Fruit fly (Drosophila melanogaster) whole organism, pupa: Measurements from ENCODE around the gene Tengl3.

Experiments used
- CG10348 ChIP-seq: fragments of 200-800 bp; sonication (Bioruptor generic); IDR thresholded peaks from 2 replicates; pipeline ENCODE4 v1.3.6; 2022; ENCODE audit warnings: missing biosample characterization, missing genetic modification characterization
- CG12605 ChIP-seq: fragments of 200-800 bp; sonication (Bioruptor generic); IDR thresholded peaks from 2 replicates; pipeline ENCODE4 v1.3.6; 2022; ENCODE audit warnings: missing biosample characterization, missing genetic modification characterization
- CG13204 ChIP-seq: fragments of 200-800 bp; sonication (Bioruptor generic); optimal IDR thresholded peaks from 2 replicates; lab custom pipeline; 2018; ENCODE audit warnings: missing biosample characterization, mild to moderate bottlenecking, missing genetic modification characterization, moderate library complexity
- CG14655 ChIP-seq: fragments of 200-800 bp; sonication (Bioruptor generic); optimal IDR thresholded peaks from 3 replicates; lab custom pipeline; 2017; ENCODE audit warnings: mild to moderate bottlenecking, missing biosample characterization, missing genetic modification reagents, missing genetic modification characterization
- CG15710 ChIP-seq: fragments of 200-800 bp; sonication (Bioruptor generic); optimal IDR thresholded peaks from 2 replicates; lab custom pipeline; 2018; ENCODE audit warnings: missing biosample characterization, mild to moderate bottlenecking, missing genetic modification characterization, moderate library complexity
- CG17806 ChIP-seq: fragments of 200-800 bp; sonication (Bioruptor generic); optimal IDR thresholded peaks from 2 replicates; lab custom pipeline; 2018; ENCODE audit warnings: missing biosample characterization, mild to moderate bottlenecking, missing genetic modification characterization, moderate library complexity
- CG32121 ChIP-seq: fragments of 200-800 bp; sonication (Bioruptor generic); IDR thresholded peaks from 2 replicates; pipeline ENCODE4 v1.3.6; 2022; ENCODE audit warnings: missing biosample characterization, missing genetic modification characterization
- CG34367 ChIP-seq: fragments of 200-800 bp; sonication (Bioruptor generic); optimal IDR thresholded peaks from 2 replicates; lab custom pipeline; 2018; ENCODE audit warnings: missing biosample characterization, mild to moderate bottlenecking, missing genetic modification characterization
- CG4496 ChIP-seq: fragments of 200-800 bp; sonication (Bioruptor generic); IDR thresholded peaks from 3 replicates; pipeline ENCODE4 v1.3.6; 2022; ENCODE audit warnings: missing biosample characterization, missing genetic modification characterization
- CG8159 ChIP-seq: fragments of 200-800 bp; sonication (Bioruptor generic); optimal IDR thresholded peaks from 3 replicates; lab custom pipeline; 2018; ENCODE audit warnings: missing biosample characterization, mild to moderate bottlenecking, missing genetic modification characterization, moderate library complexity
- CG8301 ChIP-seq: fragments of 200-800 bp; sonication (Bioruptor generic); optimal IDR thresholded peaks from 2 replicates; lab custom pipeline; 2018; ENCODE audit warnings: missing biosample characterization, mild to moderate bottlenecking, missing genetic modification characterization
- CG9948 ChIP-seq: fragments of 200-800 bp; sonication (Bioruptor generic); optimal IDR thresholded peaks from 2 replicates; lab custom pipeline; 2018; ENCODE audit warnings: missing biosample characterization, mild to moderate bottlenecking, missing genetic modification characterization, moderate library complexity
- D1 ChIP-seq: fragments of 200-800 bp; sonication (Bioruptor generic); optimal IDR thresholded peaks from 2 replicates; lab custom pipeline; 2018; ENCODE audit warnings: missing biosample characterization, mild to moderate bottlenecking, missing genetic modification characterization, moderate library complexity
- EcR ChIP-seq: fragments of 200-800 bp; sonication (Bioruptor generic); optimal IDR thresholded peaks from 3 replicates; lab custom pipeline; 2019; ENCODE audit warnings: missing biosample characterization, missing genetic modification characterization, mild to moderate bottlenecking, moderate library complexity, missing genetic modification reagents
- Ets98B ChIP-seq: fragments of 200-800 bp; sonication (Bioruptor generic); IDR thresholded peaks from 2 replicates; pipeline ENCODE4 v1.3.6; 2022; ENCODE audit warnings: missing biosample characterization, missing genetic modification characterization
- Pif1A ChIP-seq: fragments of 200-800 bp; sonication (Bioruptor generic); optimal IDR thresholded peaks from 3 replicates; lab custom pipeline; 2016; ENCODE audit warnings: missing biosample characterization, missing genetic modification characterization
- Pif1B ChIP-seq: fragments of 200-800 bp; sonication (Bioruptor generic); optimal IDR thresholded peaks from 3 replicates; lab custom pipeline; 2016; ENCODE audit warnings: missing biosample characterization, missing genetic modification characterization
- Snoo ChIP-seq: fragments of 200-800 bp; sonication (Bioruptor generic); optimal IDR thresholded peaks from 3 replicates; lab custom pipeline; 2017; ENCODE audit warnings: missing biosample characterization, mild to moderate bottlenecking, missing genetic modification characterization, inconsistent platforms
- fd96Ca ChIP-seq: fragments of 200-800 bp; sonication (Bioruptor generic); IDR thresholded peaks from 3 replicates; pipeline ENCODE4 v1.3.6; 2022; ENCODE audit warnings: missing biosample characterization, missing genetic modification characterization
- gl ChIP-seq: fragments of 200-800 bp; sonication (Bioruptor generic); optimal IDR thresholded peaks from 2 replicates; lab custom pipeline; 2018; ENCODE audit warnings: missing biosample characterization, mild to moderate bottlenecking, missing genetic modification characterization
- rn ChIP-seq: fragments of 200-800 bp; sonication (Bioruptor generic); IDR thresholded peaks from 2 replicates; pipeline ENCODE4 v1.3.6; 2022; ENCODE audit warnings: missing biosample characterization, missing genetic modification characterization

The Tengl3 gene

DNA sequence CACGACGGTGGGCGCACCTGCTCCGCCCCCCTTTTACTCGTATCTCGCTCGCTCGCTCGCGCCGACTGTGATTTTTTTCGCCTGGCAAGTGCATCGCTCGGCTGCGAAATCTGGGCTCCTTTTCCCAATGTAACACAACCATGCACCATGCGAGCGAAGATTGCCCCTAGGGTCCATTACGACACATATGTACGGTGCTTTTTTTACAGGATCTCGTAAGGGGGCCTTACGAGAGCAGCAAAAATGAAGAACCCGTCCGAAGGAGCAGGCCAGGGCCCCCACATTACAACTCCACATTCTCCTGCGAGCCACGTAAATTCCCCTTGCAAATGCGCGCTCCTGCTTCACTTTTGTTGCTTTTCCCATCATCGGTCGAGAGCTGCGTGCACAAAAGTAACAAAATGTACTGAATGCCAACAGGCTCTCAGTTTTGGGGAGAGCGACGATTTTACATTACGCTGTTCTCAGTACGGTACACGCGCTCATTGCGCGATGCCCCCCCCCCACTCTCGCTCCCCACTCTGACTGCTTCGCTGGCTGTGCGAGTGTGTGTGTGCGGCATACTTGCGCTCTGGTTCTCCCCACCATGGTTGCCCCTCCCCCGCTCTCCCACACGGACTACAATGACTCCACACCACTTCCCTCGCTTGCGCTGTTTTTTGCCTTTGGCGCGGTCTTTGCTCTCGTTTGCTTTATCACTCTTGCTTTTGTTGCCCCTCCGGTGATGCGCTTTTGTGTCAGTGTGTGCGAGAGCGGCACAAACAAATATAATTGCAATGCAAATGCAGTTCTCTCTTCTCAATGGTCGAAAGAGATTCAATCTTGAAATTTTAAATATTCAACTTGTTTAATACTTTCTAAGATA, 35.0 kb downstream of the Tengl3 start:
- TF ChIP-seq EcR (GFP tag; lab: Kevin White, UChicago), result peak; percentile 100
- peak; percentile 31 for TF ChIP-seq Snoo (tag; lab: Kevin White, UChicago)
- no peak for TF ChIP-seq CG9948 (tag; lab: Kevin White, UChicago)
- peak; percentile 29; the same call in 1 of the 2 replicates for TF ChIP-seq CG12605
- TF ChIP-seq CG13204 (GFP tag; lab: Kevin White, UChicago), result peak; percentile 96
- TF ChIP-seq CG17806 (tag; lab: Kevin White, UChicago), result no peak
- TF ChIP-seq Pif1A (GFP tag; lab: Kevin White, UChicago), result peak; percentile 30
- TF ChIP-seq CG8301 (tag; lab: Kevin White, UChicago), result peak; percentile 56
- TF ChIP-seq Ets98B (GFP tag; lab: Robert Waterston, UW), result peak; percentile 88
- TF ChIP-seq CG14655 (GFP tag; lab: Kevin White, UChicago), result peak; percentile 64
- TF ChIP-seq CG4496 (GFP tag; lab: Robert Waterston, UW), result peak; percentile 85
- no peak for TF ChIP-seq CG15710
- peak; percentile 81; the same call in 2 of the 3 replicates for TF ChIP-seq fd96Ca (GFP tag; lab: Robert Waterston, UW)
- TF ChIP-seq CG8159 (tag; lab: Kevin White, UChicago), result peak; percentile 50
- TF ChIP-seq gl (tag; lab: Kevin White, UChicago), result peak; percentile 32
- TF ChIP-seq Pif1B (GFP tag; lab: Kevin White, UChicago), result peak; percentile 49
- peak; percentile 86 for TF ChIP-seq CG32121
- TF ChIP-seq CG34367 (tag; lab: Kevin White, UChicago), result no peak
- 0 out of 2 replicates have a peak, but pooled peaks have one; percentile 6 for TF ChIP-seq CG10348
- peak; percentile 57; the same call in 1 of the 2 replicates for TF ChIP-seq rn (GFP tag; lab: Robert Waterston, UW)
- no peak for TF ChIP-seq D1 (tag; lab: Kevin White, UChicago)

DNA sequence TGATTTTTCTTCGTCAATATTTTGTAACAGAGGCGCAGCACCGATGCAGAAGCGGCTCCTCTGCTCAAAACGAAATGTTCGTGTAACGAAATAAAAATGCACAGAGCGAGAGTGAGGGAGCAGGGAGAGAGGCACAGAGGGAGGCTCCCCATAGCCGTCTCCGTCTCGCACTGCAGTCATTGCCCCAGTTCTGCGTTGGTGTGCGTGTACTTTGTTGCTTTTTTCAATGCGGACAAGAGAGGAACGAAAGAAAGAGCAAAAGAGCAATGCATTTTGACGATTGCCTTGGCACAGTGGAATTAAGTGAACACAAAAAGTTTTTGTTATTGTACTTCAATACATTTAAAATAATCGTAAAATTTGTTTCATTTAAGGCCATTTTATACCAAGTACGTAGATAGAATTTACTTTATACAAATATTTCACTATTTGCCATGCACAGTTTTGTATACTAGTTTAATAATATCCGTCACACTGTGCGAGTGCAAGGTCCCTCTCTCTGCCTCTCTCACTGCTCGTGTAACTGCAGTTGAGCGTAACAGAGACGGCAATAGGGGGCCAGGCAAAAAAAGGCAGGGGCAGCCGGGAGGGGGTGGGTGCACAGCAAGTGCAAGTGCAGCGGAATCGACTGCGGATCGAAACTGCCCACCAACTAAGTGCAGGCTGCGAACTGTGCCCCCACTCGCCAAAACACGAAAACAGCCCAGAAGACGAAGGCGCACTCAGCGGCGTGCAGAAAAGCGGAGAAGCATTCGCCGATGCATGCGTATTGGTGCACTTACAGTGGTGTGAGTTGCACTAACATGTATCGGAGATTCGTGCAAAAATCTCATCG, 35.8 kb downstream of the Tengl3 start:
- TF ChIP-seq fd96Ca (GFP tag; lab: Robert Waterston, UW), result peak; percentile 99
- TF ChIP-seq CG12605, result peak; percentile 100
- TF ChIP-seq CG17806 (tag; lab: Kevin White, UChicago), result peak; percentile 100
- TF ChIP-seq CG8301 (tag; lab: Kevin White, UChicago), result peak; percentile 100
- peak; percentile 100 for TF ChIP-seq CG32121
- TF ChIP-seq CG10348, result peak; percentile 97
- TF ChIP-seq CG4496 (GFP tag; lab: Robert Waterston, UW), result peak; percentile 100
- peak; percentile 100 for TF ChIP-seq CG34367 (tag; lab: Kevin White, UChicago)
- TF ChIP-seq gl (tag; lab: Kevin White, UChicago), result peak; percentile 99
- TF ChIP-seq Ets98B (GFP tag; lab: Robert Waterston, UW), result peak; percentile 100
- TF ChIP-seq Pif1B (GFP tag; lab: Kevin White, UChicago), result peak; percentile 100
- TF ChIP-seq CG15710, result peak; percentile 100
- TF ChIP-seq CG13204 (GFP tag; lab: Kevin White, UChicago), result peak; percentile 98
- peak; percentile 100 for TF ChIP-seq Snoo (tag; lab: Kevin White, UChicago)
- peak; percentile 100 for TF ChIP-seq CG8159 (tag; lab: Kevin White, UChicago)
- peak; percentile 99 for TF ChIP-seq rn (GFP tag; lab: Robert Waterston, UW)
- peak; percentile 100 for TF ChIP-seq CG9948 (tag; lab: Kevin White, UChicago)
- peak; percentile 99 for TF ChIP-seq EcR (GFP tag; lab: Kevin White, UChicago)
- peak; percentile 100 for TF ChIP-seq Pif1A (GFP tag; lab: Kevin White, UChicago)
- peak; percentile 99 for TF ChIP-seq D1 (tag; lab: Kevin White, UChicago)
- TF ChIP-seq CG14655 (GFP tag; lab: Kevin White, UChicago), result peak; percentile 100

DNA sequence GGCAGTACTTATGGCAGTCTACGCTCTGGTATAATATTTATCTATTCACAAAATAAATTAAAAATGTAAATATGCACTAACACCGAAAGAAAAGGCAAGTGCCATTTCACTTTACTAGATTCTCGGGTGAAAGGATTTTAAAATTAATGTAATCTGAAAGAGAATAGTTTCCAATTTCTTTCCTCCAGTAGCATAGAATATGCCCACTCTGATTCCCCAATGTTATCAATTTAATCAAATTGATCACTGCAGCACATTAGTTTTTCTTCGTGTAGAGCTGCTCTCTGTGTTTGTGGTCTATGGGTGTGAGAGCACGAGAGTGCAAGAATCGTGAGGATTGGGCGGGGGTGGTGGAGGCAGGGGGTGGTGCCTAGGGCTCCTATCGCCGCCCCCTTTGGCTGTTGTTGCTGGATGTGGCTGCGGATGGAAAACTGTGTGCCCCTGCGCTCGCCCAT, 36.9 kb downstream of the Tengl3 start:
- peak; percentile 11 for TF ChIP-seq CG13204 (GFP tag; lab: Kevin White, UChicago)
- peak; percentile 62 for TF ChIP-seq gl (tag; lab: Kevin White, UChicago)
- peak; percentile 91 for TF ChIP-seq Pif1A (GFP tag; lab: Kevin White, UChicago)
- peak; percentile 93 for TF ChIP-seq CG4496 (GFP tag; lab: Robert Waterston, UW)
- peak; percentile 70; the same call in 1 of the 2 replicates for TF ChIP-seq CG12605
- peak; percentile 89 for TF ChIP-seq fd96Ca (GFP tag; lab: Robert Waterston, UW)
- peak; percentile 93 for TF ChIP-seq CG9948 (tag; lab: Kevin White, UChicago)
- TF ChIP-seq CG14655 (GFP tag; lab: Kevin White, UChicago), result peak; percentile 98
- peak; percentile 82 for TF ChIP-seq CG34367 (tag; lab: Kevin White, UChicago)
- TF ChIP-seq CG15710, result peak; percentile 88
- TF ChIP-seq EcR (GFP tag; lab: Kevin White, UChicago), result no peak
- TF ChIP-seq CG32121, result peak; percentile 90
- TF ChIP-seq CG10348, result peak; percentile 39; the same call in 1 of the 2 replicates
- peak; percentile 77 for TF ChIP-seq D1 (tag; lab: Kevin White, UChicago)
- peak; percentile 84 for TF ChIP-seq Ets98B (GFP tag; lab: Robert Waterston, UW)
- peak; percentile 90 for TF ChIP-seq CG17806 (tag; lab: Kevin White, UChicago)
- TF ChIP-seq Snoo (tag; lab: Kevin White, UChicago), result peak; percentile 75
- TF ChIP-seq CG8159 (tag; lab: Kevin White, UChicago), result peak; percentile 90
- peak; percentile 67; the same call in 1 of the 2 replicates for TF ChIP-seq rn (GFP tag; lab: Robert Waterston, UW)
- peak; percentile 95 for TF ChIP-seq CG8301 (tag; lab: Kevin White, UChicago)
- TF ChIP-seq Pif1B (GFP tag; lab: Kevin White, UChicago), result peak; percentile 86
